Fruit fly (Drosophila melanogaster) whole organism, wandering third instar larva: ENCODE measurements around the gene CG31287.

Experiments used
- Hr83 ChIP-seq: fragments of 200-300 bp; sonication (Bioruptor generic); optimal IDR thresholded peaks from 2 replicates; lab custom pipeline; 2016; ENCODE audit warnings: missing biosample characterization, mild to moderate bottlenecking, missing genetic modification characterization, moderate library complexity; ENCODE audit not compliant: poor library complexity, severe bottlenecking
- Myc ChIP-seq: fragments of >200 bp; optimal IDR thresholded peaks from 2 replicates; lab custom pipeline; 2017
- Sp1 ChIP-seq: fragments of 200-800 bp; sonication (Bioruptor generic); optimal IDR thresholded peaks from 3 replicates; lab custom pipeline; 2019; ENCODE audit warnings: missing biosample characterization, mild to moderate bottlenecking, missing genetic modification characterization, moderate library complexity
- Vsx2 ChIP-seq: fragments of 200-300, 225-300 bp; sonication (Bioruptor generic); optimal IDR thresholded peaks from 2 replicates; lab custom pipeline; 2018; ENCODE audit warnings: missing biosample characterization, missing genetic modification characterization; ENCODE audit not compliant: partially characterized antibody
- dmrt93B ChIP-seq: fragments of 200-800 bp; sonication (Bioruptor generic); optimal IDR thresholded peaks from 2 replicates; lab custom pipeline; 2018; ENCODE audit warnings: missing biosample characterization, mild to moderate bottlenecking, missing genetic modification characterization
- dsf ChIP-seq: sonication (Bioruptor generic); optimal IDR thresholded peaks from 2 replicates; lab custom pipeline; 2016; ENCODE audit warnings: missing biosample characterization, missing genetic modification characterization, borderline replicate concordance
- psq ChIP-seq: fragments of 200-800 bp; sonication (Bioruptor generic); optimal IDR thresholded peaks from 3 replicates; lab custom pipeline; 2017; ENCODE audit warnings: missing biosample characterization, mild to moderate bottlenecking, missing genetic modification characterization, moderate library complexity

DNA sequence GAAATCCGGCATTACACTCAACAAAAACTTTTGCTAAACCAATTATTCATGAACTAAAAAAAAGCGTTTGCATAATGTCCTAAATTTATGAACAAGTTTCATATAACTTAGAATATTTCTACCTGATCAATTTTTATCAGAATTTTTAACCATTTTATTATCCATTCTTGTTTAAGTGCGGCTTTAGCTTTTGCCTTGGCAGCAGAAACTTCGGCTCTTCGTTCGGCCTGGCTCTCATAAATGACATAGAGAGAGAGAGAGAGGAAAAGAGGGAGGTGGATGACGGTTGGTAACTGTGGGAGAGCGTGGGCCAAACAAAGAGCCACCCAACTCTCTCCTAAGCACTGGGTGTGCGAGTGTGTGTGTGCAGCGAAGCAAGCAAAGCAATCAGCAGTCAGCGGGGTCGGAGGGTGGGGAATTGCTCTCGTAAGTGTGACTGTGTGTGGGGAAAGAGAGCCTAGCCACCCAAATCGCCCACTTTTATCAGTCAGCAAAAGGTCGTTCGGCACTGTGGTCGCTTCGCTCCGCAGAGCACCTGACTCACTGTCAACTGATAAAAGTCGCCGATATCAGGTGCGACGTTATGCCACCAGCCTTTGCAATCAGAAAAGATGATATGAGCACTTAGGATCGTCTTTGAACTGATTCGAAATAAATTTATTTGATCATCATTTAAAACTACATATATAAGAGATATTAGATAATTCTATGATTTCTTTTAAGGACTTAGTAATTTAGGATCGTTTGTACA is 21.4 kb downstream of the CG31287 start:
- TF ChIP-seq Vsx2 (peak; percentile 40), psq (GFP tag; lab: Kevin White, UChicago) (peak; percentile 79), dsf (GFP tag; lab: Kevin White, UChicago) (peak; percentile 68), dmrt93B (GFP tag; lab: Kevin White, UChicago) (peak; percentile 73), Hr83 (GFP tag; lab: Kevin White, UChicago) (peak; percentile 55), Sp1 (GFP tag; lab: Kevin White, UChicago) (peak; percentile 85), Myc (no peak)
